Worm (Caenorhabditis elegans) whole organism, late embryonic: Measurements from ENCODE around the gene ztf-22.
"Not testable (repeated sequence)": the region's sequence is repeated elsewhere in the genome, so short reads cannot be mapped to it uniquely, and the experiment has no call there.

Experiments
- C08G9.2 ChIP-seq: sonication (generic microtip); optimal IDR thresholded peaks from 2 replicates; lab custom pipeline; 2016; ENCODE audit warnings: mild to moderate bottlenecking, missing genetic modification characterization, moderate library complexity, missing compliant biosample characterization
- F13H6.1 ChIP-seq: sonication (generic microtip); optimal IDR thresholded peaks from 2 replicates; lab custom pipeline; 2016; ENCODE audit warnings: missing genetic modification characterization, missing compliant biosample characterization
- K02D7.2 ChIP-seq: sonication (generic microtip); optimal IDR thresholded peaks from 2 replicates; lab custom pipeline; 2017; ENCODE audit warnings: mild to moderate bottlenecking, missing genetic modification characterization, missing compliant biosample characterization
- T23F11.4 ChIP-seq: fragments of 200-800 bp; sonication (Bioruptor generic); optimal IDR thresholded peaks from 2 replicates; lab custom pipeline; 2018; ENCODE audit warnings: mild to moderate bottlenecking, missing genetic modification characterization, missing compliant biosample characterization
- ahr-1 ChIP-seq: sonication (generic microtip); optimal IDR thresholded peaks from 2 replicates; lab custom pipeline; 2016; ENCODE audit warnings: missing genetic modification characterization, missing compliant biosample characterization
- ceh-18 ChIP-seq: sonication (generic microtip); optimal IDR thresholded peaks from 2 replicates; lab custom pipeline; 2016; ENCODE audit warnings: missing genetic modification characterization, missing compliant biosample characterization
- ceh-31 ChIP-seq: sonication (generic microtip); optimal IDR thresholded peaks from 2 replicates; lab custom pipeline; 2016; ENCODE audit warnings: missing genetic modification characterization, missing compliant biosample characterization
- ceh-34 ChIP-seq: sonication (generic microtip); optimal IDR thresholded peaks from 2 replicates; lab custom pipeline; 2016; ENCODE audit warnings: mild to moderate bottlenecking, missing genetic modification characterization, missing compliant biosample characterization
- ceh-48 ChIP-seq: sonication (generic microtip); optimal IDR thresholded peaks from 2 replicates; lab custom pipeline; 2016; ENCODE audit warnings: missing genetic modification characterization, inconsistent platforms, missing compliant biosample characterization
- ceh-6 ChIP-seq: fragments of 200-800 bp; sonication (Bioruptor generic); optimal IDR thresholded peaks from 2 replicates; lab custom pipeline; 2018; ENCODE audit warnings: mild to moderate bottlenecking, missing genetic modification characterization, missing compliant biosample characterization
- elt-2 ChIP-seq: sonication (generic microtip); optimal IDR thresholded peaks from 2 replicates; lab custom pipeline; 2016; ENCODE audit warnings: missing genetic modification reagents, missing genetic modification characterization, missing compliant biosample characterization
- elt-4 ChIP-seq: sonication (generic microtip); optimal IDR thresholded peaks from 2 replicates; lab custom pipeline; 2016; ENCODE audit warnings: missing genetic modification characterization, missing compliant biosample characterization
- fax-1 ChIP-seq: sonication (generic microtip); optimal IDR thresholded peaks from 2 replicates; lab custom pipeline; 2016; ENCODE audit warnings: missing genotype, missing genetic modification characterization, missing compliant biosample characterization
- fkh-6 ChIP-seq: sonication (generic microtip); optimal IDR thresholded peaks from 2 replicates; lab custom pipeline; 2016; ENCODE audit warnings: missing genetic modification characterization, missing compliant biosample characterization
- gmeb-2 ChIP-seq: sonication (generic microtip); optimal IDR thresholded peaks from 2 replicates; lab custom pipeline; 2016; ENCODE audit warnings: missing genetic modification characterization, inconsistent platforms, missing compliant biosample characterization
- hlh-15 ChIP-seq: sonication (generic microtip); optimal IDR thresholded peaks from 2 replicates; lab custom pipeline; 2016; ENCODE audit warnings: missing genetic modification characterization, missing compliant biosample characterization
- hlh-30 ChIP-seq: sonication (generic microtip); optimal IDR thresholded peaks from 2 replicates; lab custom pipeline; 2017; ENCODE audit warnings: antibody characterized with exemption, missing genetic modification characterization, missing compliant biosample characterization; ENCODE audit not compliant: insufficient read depth
- hlh-6 ChIP-seq: sonication (generic microtip); optimal IDR thresholded peaks from 2 replicates; lab custom pipeline; 2016; ENCODE audit warnings: missing genotype, missing genetic modification characterization, missing compliant biosample characterization
- hlh-8 ChIP-seq: sonication (generic microtip); optimal IDR thresholded peaks from 2 replicates; lab custom pipeline; 2016; ENCODE audit warnings: missing genotype, missing genetic modification characterization, missing compliant biosample characterization
- madf-2 ChIP-seq: sonication (generic microtip); optimal IDR thresholded peaks from 2 replicates; lab custom pipeline; 2017; ENCODE audit warnings: missing genetic modification characterization, missing compliant biosample characterization
- nhr-11 ChIP-seq: fragments of 150-350 bp; optimal IDR thresholded peaks from 2 replicates; lab custom pipeline; 2014; ENCODE audit warnings: missing biosample characterization, missing genetic modification characterization
- odd-2 ChIP-seq: sonication (generic microtip); optimal IDR thresholded peaks from 2 replicates; lab custom pipeline; 2017; ENCODE audit warnings: antibody characterized with exemption, mild to moderate bottlenecking, missing genetic modification characterization, missing compliant biosample characterization
- pax-1 ChIP-seq: fragments of 150-350 bp; optimal IDR thresholded peaks from 2 replicates; lab custom pipeline; 2014; ENCODE audit warnings: missing biosample characterization, missing genetic modification characterization
- pha-2 ChIP-seq: sonication (generic microtip); optimal IDR thresholded peaks from 2 replicates; lab custom pipeline; 2017; ENCODE audit warnings: mild to moderate bottlenecking, missing genetic modification characterization, missing compliant biosample characterization
- pqm-1 ChIP-seq: sonication (generic microtip); optimal IDR thresholded peaks from 2 replicates; lab custom pipeline; 2016; ENCODE audit warnings: missing genetic modification characterization, missing compliant biosample characterization
- sdc-2 ChIP-seq: sonication (generic microtip); optimal IDR thresholded peaks from 2 replicates; lab custom pipeline; 2016; ENCODE audit warnings: missing genotype, missing genetic modification characterization, missing compliant biosample characterization
- sox-4 ChIP-seq: sonication (generic microtip); optimal IDR thresholded peaks from 2 replicates; lab custom pipeline; 2017; ENCODE audit warnings: mild to moderate bottlenecking, missing genetic modification characterization, inconsistent platforms, missing compliant biosample characterization
- syd-9 ChIP-seq: sonication (generic microtip); optimal IDR thresholded peaks from 2 replicates; lab custom pipeline; 2016; ENCODE audit warnings: mild to moderate bottlenecking, missing genetic modification characterization, moderate library complexity, missing compliant biosample characterization
- tbx-2 ChIP-seq: sonication (generic microtip); optimal IDR thresholded peaks from 2 replicates; lab custom pipeline; 2016; ENCODE audit warnings: missing genetic modification characterization, missing compliant biosample characterization
- ttx-3 ChIP-seq: sonication (generic microtip); optimal IDR thresholded peaks from 2 replicates; lab custom pipeline; 2016; ENCODE audit warnings: missing genetic modification reagents, missing genetic modification characterization, missing compliant biosample characterization
- unc-42 ChIP-seq: sonication (generic microtip); optimal IDR thresholded peaks from 2 replicates; lab custom pipeline; 2016; ENCODE audit warnings: missing genotype, missing genetic modification characterization, missing compliant biosample characterization
- zip-5 ChIP-seq: sonication (generic microtip); optimal IDR thresholded peaks from 2 replicates; lab custom pipeline; 2016; ENCODE audit warnings: missing genetic modification characterization, missing compliant biosample characterization

The ztf-22 gene

ce11 chrII:13310230-13310629 lies 24.6 kb upstream of the ztf-22 start:
- TF ChIP-seq gmeb-2, result no peak
- no peak for TF ChIP-seq pha-2 (tag; lab: Kevin White, UChicago)
- no peak for TF ChIP-seq tbx-2
- no peak for TF ChIP-seq sox-4 (tag; lab: Kevin White, UChicago)
- TF ChIP-seq ceh-18, result no peak
- TF ChIP-seq hlh-15 (tag; lab: Kevin White, UChicago), result no peak

ce11 chrII:13308990-13309389 lies 23.4 kb upstream of the ztf-22 start, which contains the start of gene faxc-2:
Gene faxc-2, plus strand, starts transcription at chrII:13309290.
- not testable (repeated sequence) for TF ChIP-seq madf-2 (tag; lab: Kevin White, UChicago); hlh-6 (tag; lab: Kevin White, UChicago); C08G9.2

ce11 chrII:13304339-13304938 lies 18.8 kb upstream of the ztf-22 start:
- no peak for TF ChIP-seq T23F11.4
- TF ChIP-seq hlh-30 (tag; lab: Kevin White, UChicago), result no peak
- no peak for TF ChIP-seq odd-2 (tag; lab: Kevin White, UChicago)
- no peak for TF ChIP-seq nhr-11 (tag; lab: Kevin White, UChicago)
- no peak for TF ChIP-seq K02D7.2 (tag; lab: Kevin White, UChicago)
- no peak for TF ChIP-seq syd-9
- TF ChIP-seq unc-42 (tag; lab: Kevin White, UChicago), result no peak
- no peak for TF ChIP-seq tbx-2
- TF ChIP-seq zip-5, result no peak
- no peak for TF ChIP-seq ceh-31 (tag; lab: Kevin White, UChicago)
- TF ChIP-seq pqm-1 (tag; lab: Kevin White, UChicago), result no peak
- no peak for TF ChIP-seq ttx-3 (tag; lab: Kevin White, UChicago)

ce11 chrII:13300590-13300989 lies 15.0 kb upstream of the ztf-22 start:
- TF ChIP-seq ceh-6, result no peak
- no peak for TF ChIP-seq sox-4 (tag; lab: Kevin White, UChicago)
- TF ChIP-seq sdc-2 (tag; lab: Kevin White, UChicago), result no peak
- TF ChIP-seq ceh-48 (tag; lab: Kevin White, UChicago), result no peak
- no peak for TF ChIP-seq ahr-1
- TF ChIP-seq fax-1 (tag; lab: Kevin White, UChicago), result no peak
- TF ChIP-seq syd-9, result no peak
- TF ChIP-seq fkh-6 (tag; lab: Kevin White, UChicago), result no peak
- TF ChIP-seq tbx-2, result no peak
- no peak for TF ChIP-seq elt-4 (tag; lab: Kevin White, UChicago)
- TF ChIP-seq hlh-15 (tag; lab: Kevin White, UChicago), result no peak
- TF ChIP-seq pax-1, result no peak
- TF ChIP-seq F13H6.1 (tag; lab: Kevin White, UChicago), result no peak

- TF ChIP-seq elt-2 (tag; lab: Kevin White, UChicago) (peak; percentile 89), ceh-34 (tag; lab: Kevin White, UChicago) (no peak)
- TF ChIP-seq, all 69 proteins: peak for 1
Measured at ce11 chrII:13299166-13299805, 13.7 kb upstream of the ztf-22 start.

ce11 chrII:13298534-13298933 lies 12.9 kb upstream of the ztf-22 start:
- TF ChIP-seq hlh-30 (tag; lab: Kevin White, UChicago) (peak; percentile 15), hlh-8 (tag; lab: Kevin White, UChicago) (no peak), elt-2 (tag; lab: Kevin White, UChicago) (peak; percentile 93), pqm-1 (tag; lab: Kevin White, UChicago) (peak; percentile 72)
